1 fruit fly cellular context compared by ENCODE assay signal in genomic region chr2L:6673211-6674012, dm6.
A peak's percentile ranks its signal among the peaks of the same experiment; 100 is the strongest.
TF ChIP-seq lines count a peak whose summit lies in the region.

Spn27A (minus strand) TSS chr2L:6673347.

TF ChIP-seq in whole organism, embryonic, 481 proteins besides CTCF, POLR2A, EP300 and RAD21 (continued from another document and continues in another):
- TF ChIP-seq CG17359 (tag; optimal IDR thresholded peaks at IDR 0.05; lab: Kevin White, UChicago) = peak; percentile 70
- peak; percentile 19 for TF ChIP-seq ERR (GFP tag; optimal IDR thresholded peaks at IDR 0.05; lab: Kevin White, UChicago)
- peak; percentile 7; the same call in 1 of the 2 replicates for TF ChIP-seq sens-2 (GFP tag; IDR thresholded peaks at IDR 0.05; lab: Robert Waterston, UW)
- TF ChIP-seq CG13894 (tag; optimal IDR thresholded peaks at IDR 0.05; lab: Kevin White, UChicago) = peak; percentile 15
- TF ChIP-seq fu2 (GFP tag; optimal IDR thresholded peaks at IDR 0.05; lab: Kevin White, UChicago) = no peak
- no peak for TF ChIP-seq gt (GFP tag; IDR thresholded peaks at IDR 0.05; lab: Robert Waterston, UW)
- TF ChIP-seq grau (tag; optimal IDR thresholded peaks at IDR 0.05; lab: Kevin White, UChicago) = peak; percentile 54
- peak; percentile 38 for TF ChIP-seq CG30020 (tag; optimal IDR thresholded peaks at IDR 0.05; lab: Kevin White, UChicago)
- TF ChIP-seq tna (GFP tag; IDR thresholded peaks at IDR 0.05; lab: Robert Waterston, UW; ENCODE audit: partially characterized antibody) = no peak
- no peak; the same call in 1 of the 2 replicates for TF ChIP-seq chm (GFP tag; IDR thresholded peaks at IDR 0.05; lab: Robert Waterston, UW)
- no peak for TF ChIP-seq prd (optimal IDR thresholded peaks at IDR 0.05; lab: Kevin White, UChicago)
- peak; percentile 54; the same call in 2 of the 3 replicates for TF ChIP-seq prd (GFP tag; IDR thresholded peaks at IDR 0.05; lab: Robert Waterston, UW)
- peak; percentile 52 for TF ChIP-seq CG16863 (GFP tag; optimal IDR thresholded peaks at IDR 0.05; lab: Kevin White, UChicago)
- peak; percentile 24; the same call in 1 of the 2 replicates for TF ChIP-seq Scr (GFP tag; IDR thresholded peaks at IDR 0.05; lab: Robert Waterston, UW; ENCODE audit: partially characterized antibody)
- TF ChIP-seq CG14965 (GFP tag; optimal IDR thresholded peaks at IDR 0.05; lab: Kevin White, UChicago; ENCODE audit: borderline replicate concordance) = no peak
- no peak for TF ChIP-seq CG1647 (GFP tag; optimal IDR thresholded peaks at IDR 0.05; lab: Kevin White, UChicago)
- peak; percentile 57 for TF ChIP-seq CG4424 (GFP tag; optimal IDR thresholded peaks at IDR 0.05; lab: Kevin White, UChicago)
- no peak for TF ChIP-seq psq (GFP tag; optimal IDR thresholded peaks at IDR 0.05; lab: Kevin White, UChicago)
- TF ChIP-seq CG18599 (GFP tag; optimal IDR thresholded peaks at IDR 0.05; lab: Kevin White, UChicago) = no peak
- 0 out of 3 replicates have a peak, but pooled peaks have one; percentile 31 for TF ChIP-seq so (GFP tag; IDR thresholded peaks at IDR 0.05; lab: Robert Waterston, UW)
- TF ChIP-seq slou (GFP tag; optimal IDR thresholded peaks at IDR 0.05; lab: Kevin White, UChicago) = peak; percentile 51
- TF ChIP-seq CG10565 (GFP tag; optimal IDR thresholded peaks at IDR 0.05; lab: Kevin White, UChicago) = no peak
- peak; percentile 6 for TF ChIP-seq Nf-YC (tag; optimal IDR thresholded peaks at IDR 0.05; lab: Kevin White, UChicago)
- TF ChIP-seq CoRest (tag; optimal IDR thresholded peaks at IDR 0.05; lab: Kevin White, UChicago) = peak; percentile 68
- TF ChIP-seq Lpt (GFP tag; optimal IDR thresholded peaks at IDR 0.05; lab: Kevin White, UChicago) = no peak
- TF ChIP-seq H2.0 (GFP tag; IDR thresholded peaks at IDR 0.05; lab: Robert Waterston, UW) = no peak
- peak; percentile 31 for TF ChIP-seq CG2116 (GFP tag; optimal IDR thresholded peaks at IDR 0.05; lab: Kevin White, UChicago)
- TF ChIP-seq ATbp (GFP tag; optimal IDR thresholded peaks at IDR 0.05; lab: Kevin White, UChicago) = peak; percentile 26
- TF ChIP-seq NC2α (GFP tag; optimal IDR thresholded peaks at IDR 0.05; lab: Kevin White, UChicago) = peak; percentile 51
- no peak for TF ChIP-seq Meics (GFP tag; optimal IDR thresholded peaks at IDR 0.05; lab: Kevin White, UChicago)
- peak; percentile 63 for TF ChIP-seq CG12659 (GFP tag; optimal IDR thresholded peaks at IDR 0.05; lab: Kevin White, UChicago)
- TF ChIP-seq lmd (GFP tag; IDR thresholded peaks at IDR 0.05; lab: Robert Waterston, UW) = peak; percentile 29; the same call in 1 of the 2 replicates
- peak; percentile 95 for TF ChIP-seq Ets65A (GFP tag; lab: Kevin White, UChicago)
- peak; percentile 59 for TF ChIP-seq bab2 (GFP tag; optimal IDR thresholded peaks at IDR 0.05; lab: Kevin White, UChicago)
- no peak for TF ChIP-seq CG12236 (GFP tag; optimal IDR thresholded peaks at IDR 0.05; lab: Kevin White, UChicago)
- TF ChIP-seq run (tag; optimal IDR thresholded peaks at IDR 0.05; lab: Kevin White, UChicago) = no peak
- TF ChIP-seq CG11723 (GFP tag; optimal IDR thresholded peaks at IDR 0.05; lab: Kevin White, UChicago) = peak; percentile 35
- TF ChIP-seq Fer2 (tag; optimal IDR thresholded peaks at IDR 0.05; lab: Kevin White, UChicago) = peak; percentile 29
- TF ChIP-seq CG8478 (optimal IDR thresholded peaks at IDR 0.05; lab: Kevin White, UChicago) = no peak
- peak; percentile 40 for TF ChIP-seq CG8089 (GFP tag; optimal IDR thresholded peaks at IDR 0.05; lab: Kevin White, UChicago)
- 0 out of 3 replicates have a peak, but pooled peaks have one; percentile 32 for TF ChIP-seq B-H1 (GFP tag; IDR thresholded peaks at IDR 0.05; lab: Robert Waterston, UW)
- TF ChIP-seq Gug (GFP tag; IDR thresholded peaks at IDR 0.05; lab: Robert Waterston, UW) = 0 out of 4 replicates have a peak, but pooled peaks have one; percentile 9
- TF ChIP-seq CG3163 (GFP tag; optimal IDR thresholded peaks at IDR 0.05; lab: Kevin White, UChicago) = no peak
- TF ChIP-seq her (GFP tag; optimal IDR thresholded peaks at IDR 0.05; lab: Kevin White, UChicago) = peak; percentile 36
- TF ChIP-seq btn (GFP tag; optimal IDR thresholded peaks at IDR 0.05; lab: Kevin White, UChicago) = peak; percentile 1
- TF ChIP-seq p53 (GFP tag; optimal IDR thresholded peaks at IDR 0.05; lab: Kevin White, UChicago) = peak; percentile 58
- TF ChIP-seq sima (GFP tag; optimal IDR thresholded peaks at IDR 0.05; lab: Kevin White, UChicago) = no peak
- TF ChIP-seq CG6683 (GFP tag; optimal IDR thresholded peaks at IDR 0.05; lab: Kevin White, UChicago) = no peak
- TF ChIP-seq tll (GFP tag; optimal IDR thresholded peaks at IDR 0.05; lab: Kevin White, UChicago) = no peak
- TF ChIP-seq ftz-f1 (GFP tag; optimal IDR thresholded peaks at IDR 0.05; lab: Kevin White, UChicago) = no peak
- TF ChIP-seq CG16815 (GFP tag; optimal IDR thresholded peaks at IDR 0.05; lab: Kevin White, UChicago) = no peak
- TF ChIP-seq CG1603 (tag; optimal IDR thresholded peaks at IDR 0.05; lab: Kevin White, UChicago) = peak; percentile 68
- TF ChIP-seq CG12071 (GFP tag; optimal IDR thresholded peaks at IDR 0.05; lab: Kevin White, UChicago) = no peak
- no peak for TF ChIP-seq klu (GFP tag; IDR thresholded peaks at IDR 0.05; lab: Robert Waterston, UW)
- TF ChIP-seq br (optimal IDR thresholded peaks at IDR 0.05; lab: Kevin White, UChicago) = no peak
- TF ChIP-seq sd (tag; optimal IDR thresholded peaks at IDR 0.05; lab: Kevin White, UChicago) = no peak
- 0 out of 2 replicates have a peak, but pooled peaks have one; percentile 10 for TF ChIP-seq CG6689 (GFP tag; IDR thresholded peaks at IDR 0.05; lab: Robert Waterston, UW)
- peak; percentile 3 for TF ChIP-seq CG12769 (tag; optimal IDR thresholded peaks at IDR 0.05; lab: Kevin White, UChicago)
- TF ChIP-seq sisA (GFP tag; IDR thresholded peaks at IDR 0.05; lab: Robert Waterston, UW) = peak; percentile 28; the same call in 1 of the 2 replicates
- TF ChIP-seq Ravus (GFP tag; IDR thresholded peaks at IDR 0.05; lab: Robert Waterston, UW) = no peak
- peak; percentile 23 for TF ChIP-seq caup (GFP tag; optimal IDR thresholded peaks at IDR 0.05; lab: Kevin White, UChicago; ENCODE audit: severe bottlenecking)
- TF ChIP-seq nau (GFP tag; optimal IDR thresholded peaks at IDR 0.05; lab: Kevin White, UChicago) = peak; percentile 60
- TF ChIP-seq YL-1 (GFP tag; optimal IDR thresholded peaks at IDR 0.05; lab: Kevin White, UChicago) = peak; percentile 45
- TF ChIP-seq Deaf1 (tag; optimal IDR thresholded peaks at IDR 0.05; lab: Kevin White, UChicago) = no peak
- TF ChIP-seq Dfd (GFP tag; optimal IDR thresholded peaks at IDR 0.05; lab: Kevin White, UChicago) = no peak
- peak; percentile 71 for TF ChIP-seq Camta (GFP tag; optimal IDR thresholded peaks at IDR 0.05; lab: Kevin White, UChicago)
- peak; percentile 28 for TF ChIP-seq CrebB (tag; optimal IDR thresholded peaks at IDR 0.05; lab: Kevin White, UChicago)
- TF ChIP-seq Taf1 (GFP tag; IDR thresholded peaks at IDR 0.05; lab: Robert Waterston, UW) = no peak
- TF ChIP-seq E2f2 (GFP tag; IDR thresholded peaks at IDR 0.05; lab: Robert Waterston, UW) = peak; percentile 82
- no peak for TF ChIP-seq Nf-YA (GFP tag; IDR thresholded peaks at IDR 0.05; lab: Robert Waterston, UW)
- peak; percentile 54 for TF ChIP-seq Lhr (GFP tag; optimal IDR thresholded peaks at IDR 0.05; lab: Kevin White, UChicago)
- TF ChIP-seq D19B (GFP tag; optimal IDR thresholded peaks at IDR 0.05; lab: Kevin White, UChicago) = peak; percentile 40
- TF ChIP-seq CG6765 (GFP tag; optimal IDR thresholded peaks at IDR 0.05; lab: Kevin White, UChicago) = no peak
- peak; percentile 21 for TF ChIP-seq CG5180 (GFP tag; optimal IDR thresholded peaks at IDR 0.05; lab: Kevin White, UChicago)
- no peak for TF ChIP-seq toy (GFP tag; IDR thresholded peaks at IDR 0.05; lab: Robert Waterston, UW)
- no peak for TF ChIP-seq Hr39 (optimal IDR thresholded peaks at IDR 0.05; lab: Kevin White, UChicago)
- TF ChIP-seq nerfin-2 (GFP tag; IDR thresholded peaks at IDR 0.05; lab: Robert Waterston, UW; ENCODE audit: partially characterized antibody) = no peak
- TF ChIP-seq CkIIα-i1 (GFP tag; IDR thresholded peaks at IDR 0.05; lab: Robert Waterston, UW) = no peak
- peak; percentile 24; the same call in 1 of the 3 replicates for TF ChIP-seq Mrtf (GFP tag; IDR thresholded peaks at IDR 0.05; lab: Robert Waterston, UW)
- TF ChIP-seq oc (tag; optimal IDR thresholded peaks at IDR 0.05; lab: Kevin White, UChicago) = peak; percentile 66
- TF ChIP-seq CG11398 (GFP tag; optimal IDR thresholded peaks at IDR 0.05; lab: Kevin White, UChicago) = no peak
- 0 out of 3 replicates have a peak, but pooled peaks have one; percentile 51 for TF ChIP-seq ci (GFP tag; IDR thresholded peaks at IDR 0.05; lab: Robert Waterston, UW)
- no peak for TF ChIP-seq aop (GFP tag; IDR thresholded peaks at IDR 0.05; lab: Robert Waterston, UW)
- TF ChIP-seq CG14441 (GFP tag; IDR thresholded peaks at IDR 0.05; lab: Robert Waterston, UW) = 0 out of 2 replicates have a peak, but pooled peaks have one; percentile 14
- TF ChIP-seq Nf-YB (GFP tag; optimal IDR thresholded peaks at IDR 0.05; lab: Kevin White, UChicago) = peak; percentile 2
- TF ChIP-seq CG6254 (GFP tag; optimal IDR thresholded peaks at IDR 0.05; lab: Kevin White, UChicago) = no peak
- TF ChIP-seq CG43689 (GFP tag; IDR thresholded peaks at IDR 0.05; lab: Robert Waterston, UW) = no peak
- peak; percentile 20; the same call in 1 of the 2 replicates for TF ChIP-seq CG32767 (GFP tag; IDR thresholded peaks at IDR 0.05; lab: Robert Waterston, UW)
- TF ChIP-seq grn (GFP tag; optimal IDR thresholded peaks at IDR 0.05; lab: Kevin White, UChicago) = no peak
- TF ChIP-seq CG6854 (GFP tag; optimal IDR thresholded peaks at IDR 0.05; lab: Kevin White, UChicago) = no peak
- peak; percentile 71 for TF ChIP-seq lilli (GFP tag; optimal IDR thresholded peaks at IDR 0.05; lab: Kevin White, UChicago)
- TF ChIP-seq schlank (tag; optimal IDR thresholded peaks at IDR 0.05; lab: Kevin White, UChicago) = no peak
- no peak; the same call in 1 of the 2 replicates for TF ChIP-seq CG14667 (GFP tag; IDR thresholded peaks at IDR 0.05; lab: Robert Waterston, UW)
- peak; percentile 43 for TF ChIP-seq Dek (tag; optimal IDR thresholded peaks at IDR 0.05; lab: Kevin White, UChicago)
- TF ChIP-seq Hsf (GFP tag; optimal IDR thresholded peaks at IDR 0.05; lab: Kevin White, UChicago) = peak; percentile 68
- TF ChIP-seq ken (GFP tag; IDR thresholded peaks at IDR 0.05; lab: Robert Waterston, UW) = peak; percentile 50; the same call in 2 of the 3 replicates
- no peak for TF ChIP-seq CG42726 (GFP tag; IDR thresholded peaks at IDR 0.05; lab: Robert Waterston, UW; ENCODE audit: partially characterized antibody)
- no peak for TF ChIP-seq CG7963 (GFP tag; IDR thresholded peaks at IDR 0.05; lab: Robert Waterston, UW; ENCODE audit: partially characterized antibody)
- no peak for TF ChIP-seq abd-A (tag; optimal IDR thresholded peaks at IDR 0.05; lab: Kevin White, UChicago)
- peak; percentile 2 for TF ChIP-seq CG6654 (GFP tag; optimal IDR thresholded peaks at IDR 0.05; lab: Kevin White, UChicago)
- TF ChIP-seq CG17568 (GFP tag; optimal IDR thresholded peaks at IDR 0.05; lab: Kevin White, UChicago) = peak; percentile 25
- peak; percentile 2 for TF ChIP-seq sug (tag; optimal IDR thresholded peaks at IDR 0.05; lab: Kevin White, UChicago)
- TF ChIP-seq Awh (GFP tag; IDR thresholded peaks at IDR 0.05; lab: Robert Waterston, UW) = peak; percentile 41; the same call in 1 of the 2 replicates
- TF ChIP-seq CG12299 (tag; optimal IDR thresholded peaks at IDR 0.05; lab: Kevin White, UChicago) = peak; percentile 52
- no peak for TF ChIP-seq bowl (GFP tag; IDR thresholded peaks at IDR 0.05; lab: Robert Waterston, UW)
- peak; percentile 19 for TF ChIP-seq Elba2 (GFP tag; optimal IDR thresholded peaks at IDR 0.05; lab: Kevin White, UChicago)
- no peak for TF ChIP-seq h (optimal IDR thresholded peaks at IDR 0.05; lab: Kevin White, UChicago)
- peak; percentile 27 for TF ChIP-seq Bdp1 (GFP tag; optimal IDR thresholded peaks at IDR 0.05; lab: Kevin White, UChicago)
- TF ChIP-seq CG31388 (GFP tag; optimal IDR thresholded peaks at IDR 0.05; lab: Kevin White, UChicago) = no peak
- TF ChIP-seq mld (GFP tag; IDR thresholded peaks at IDR 0.05; lab: Robert Waterston, UW; ENCODE audit: partially characterized antibody) = no peak
- no peak for TF ChIP-seq GATAe (GFP tag; conservative IDR thresholded peaks at IDR 0.05; lab: Robert Waterston, UW)
- peak; percentile 63 for TF ChIP-seq dm (GFP tag; optimal IDR thresholded peaks at IDR 0.05; lab: Kevin White, UChicago)
- 0 out of 2 replicates have a peak, but pooled peaks have one; percentile 41 for TF ChIP-seq stc (GFP tag; IDR thresholded peaks at IDR 0.05; lab: Robert Waterston, UW)
- peak; percentile 78 for TF ChIP-seq B-H2 (GFP tag; optimal IDR thresholded peaks at IDR 0.05; lab: Kevin White, UChicago)
- peak in 1 of 3 experiments; percentile 59 for TF ChIP-seq lola (GFP tag; optimal IDR thresholded peaks at IDR 0.05; lab: Kevin White, UChicago)
- no peak for TF ChIP-seq CG7987 (GFP tag; optimal IDR thresholded peaks at IDR 0.05; lab: Kevin White, UChicago)
- TF ChIP-seq sna (GFP tag; IDR thresholded peaks at IDR 0.05; lab: Robert Waterston, UW; ENCODE audit: partially characterized antibody) = no peak
- TF ChIP-seq pros (GFP tag; optimal IDR thresholded peaks at IDR 0.05; lab: Kevin White, UChicago) = no peak
- peak; percentile 40 for TF ChIP-seq CG17912 (GFP tag; optimal IDR thresholded peaks at IDR 0.05; lab: Kevin White, UChicago)
- TF ChIP-seq ro (GFP tag; IDR thresholded peaks at IDR 0.05; lab: Robert Waterston, UW) = 0 out of 2 replicates have a peak, but pooled peaks have one; percentile 8
- TF ChIP-seq Fer1 (GFP tag; optimal IDR thresholded peaks at IDR 0.05; lab: Kevin White, UChicago) = peak; percentile 46
- TF ChIP-seq NfI (GFP tag; optimal IDR thresholded peaks at IDR 0.05; lab: Kevin White, UChicago) = peak; percentile 61
- TF ChIP-seq CG3847 (GFP tag; IDR thresholded peaks at IDR 0.05; lab: Robert Waterston, UW) = peak; percentile 41
- TF ChIP-seq HLH4C (GFP tag; IDR thresholded peaks at IDR 0.05; lab: Robert Waterston, UW; ENCODE audit: partially characterized antibody) = no peak
- no peak for TF ChIP-seq CG3838 (GFP tag; optimal IDR thresholded peaks at IDR 0.05; lab: Kevin White, UChicago)
- TF ChIP-seq CG34422 (GFP tag; IDR thresholded peaks at IDR 0.05; lab: Robert Waterston, UW) = no peak
- TF ChIP-seq pum (GFP tag; optimal IDR thresholded peaks at IDR 0.05; lab: Kevin White, UChicago) = peak; percentile 41
- TF ChIP-seq hkb (optimal IDR thresholded peaks at IDR 0.05; lab: Kevin White, UChicago) = no peak
- peak; percentile 50; the same call in 1 of the 2 replicates for TF ChIP-seq hkb (GFP tag; IDR thresholded peaks at IDR 0.05; lab: Robert Waterston, UW)
- peak; percentile 28 for TF ChIP-seq chn (GFP tag; optimal IDR thresholded peaks at IDR 0.05; lab: Kevin White, UChicago)
